Worm (Caenorhabditis elegans): Measurements from ENCODE around the gene T04A11.1.
"Not testable (repeated sequence)": the region's sequence is repeated elsewhere in the genome, so short reads cannot be mapped to it uniquely, and the experiment has no call there.

T04A11.1 gene

ce11 chrIV:12476942-12477341 lies at the start of gene T04A11.1:
Gene T04A11.1, minus strand, starts transcription at chrIV:12477042.
- not testable (repeated sequence) for TF ChIP-seq crh-2, snpc-4, lsy-2 (tag; optimal IDR thresholded peaks at IDR 0.05)

- TF ChIP-seq nhr-23 (tag; optimal IDR thresholded peaks at IDR 0.05): no peak
- TF ChIP-seq lin-39 (tag; optimal IDR thresholded peaks at IDR 0.05): no peak
- no peak for TF ChIP-seq unc-55 (GFP tag; optimal IDR thresholded peaks at IDR 0.05)
- TF ChIP-seq elt-3 (tag; optimal IDR thresholded peaks at IDR 0.05): no peak
- no peak for TF ChIP-seq Y55F3AM.14 (GFP tag; optimal IDR thresholded peaks at IDR 0.05)
- no peak for TF ChIP-seq unc-62 (GFP tag; optimal IDR thresholded peaks at IDR 0.05)
- no peak for TF ChIP-seq zag-1 (tag; optimal IDR thresholded peaks at IDR 0.05)
- TF ChIP-seq elt-1 (tag; optimal IDR thresholded peaks at IDR 0.05): no peak
- TF ChIP-seq nhr-6 (tag; optimal IDR thresholded peaks at IDR 0.05): no peak
- no peak for TF ChIP-seq lin-11 (tag; optimal IDR thresholded peaks at IDR 0.05)
- no peak for TF ChIP-seq mab-5 (tag; optimal IDR thresholded peaks at IDR 0.05)
- TF ChIP-seq skn-1 (tag; optimal IDR thresholded peaks at IDR 0.05): no peak
These were observed 48.6 kb upstream of the T04A11.1 start, which contains the start of gene eak-4 for ce11 chrIV:12525409-12525808. Gene eak-4, minus strand, starts transcription at chrIV:12525509.

ce11 chrIV:12522521-12522920 lies 45.7 kb upstream of the T04A11.1 start, which contains the start of gene sru-13:
Gene sru-13, minus strand, starts transcription at chrIV:12522621.
- TF ChIP-seq nhr-237 (tag; optimal IDR thresholded peaks at IDR 0.05): no peak
- no peak for TF ChIP-seq zag-1 (tag; optimal IDR thresholded peaks at IDR 0.05)
- no peak for TF ChIP-seq gmeb-1 (tag; optimal IDR thresholded peaks at IDR 0.05)
- TF ChIP-seq elt-3 (tag; optimal IDR thresholded peaks at IDR 0.05): no peak
- no peak for TF ChIP-seq lsy-2 (tag; optimal IDR thresholded peaks at IDR 0.05)
- no peak for TF ChIP-seq ztf-11 (tag; optimal IDR thresholded peaks at IDR 0.05)
- TF ChIP-seq nhr-21 (tag; optimal IDR thresholded peaks at IDR 0.05): no peak
- no peak for TF ChIP-seq sem-4 (tag; optimal IDR thresholded peaks at IDR 0.05)
- no peak for TF ChIP-seq snpc-4 (tag; optimal IDR thresholded peaks at IDR 0.05)
- no peak for TF ChIP-seq lin-13 (GFP tag; optimal IDR thresholded peaks at IDR 0.05)
- TF ChIP-seq Y55F3AM.14 (GFP tag; optimal IDR thresholded peaks at IDR 0.05): no peak
- no peak for TF ChIP-seq nhr-11 (tag; optimal IDR thresholded peaks at IDR 0.05)
- no peak for TF ChIP-seq ama-1 (optimal IDR thresholded peaks at IDR 0.05)
- TF ChIP-seq sma-3 (GFP tag; optimal IDR thresholded peaks at IDR 0.05): no peak
- TF ChIP-seq unc-39 (tag; optimal IDR thresholded peaks at IDR 0.05): no peak
- no peak for TF ChIP-seq mab-5 (tag; optimal IDR thresholded peaks at IDR 0.05)
- no peak for TF ChIP-seq ceh-16 (tag; optimal IDR thresholded peaks at IDR 0.05)
- no peak for TF ChIP-seq unc-55 (GFP tag; optimal IDR thresholded peaks at IDR 0.05)
- TF ChIP-seq egl-27 (tag; optimal IDR thresholded peaks at IDR 0.05): no peak
- TF ChIP-seq unc-62 (GFP tag; optimal IDR thresholded peaks at IDR 0.05): no peak

ce11 chrIV:12520150-12520549 lies 43.3 kb upstream of the T04A11.1 start, which contains the start of gene tsp-4:
Gene tsp-4, minus strand, starts transcription at chrIV:12520250.
- TF ChIP-seq skn-1 (tag; optimal IDR thresholded peaks at IDR 0.05) (no peak), F13H6.1 (tag; optimal IDR thresholded peaks at IDR 0.05) (no peak), ceh-16 (tag; optimal IDR thresholded peaks at IDR 0.05) (no peak), lin-39 (tag; optimal IDR thresholded peaks at IDR 0.05) (no peak), sma-9 (GFP tag; optimal IDR thresholded peaks at IDR 0.05) (no peak), sma-9 (tag; optimal IDR thresholded peaks at IDR 0.05) (no peak), lin-11 (tag; optimal IDR thresholded peaks at IDR 0.05) (no peak), nhr-11 (tag; optimal IDR thresholded peaks at IDR 0.05) (no peak), unc-62 (GFP tag; optimal IDR thresholded peaks at IDR 0.05) (no peak)

- TF ChIP-seq unc-39, mbf-1, egl-27 (tag; optimal IDR thresholded peaks at IDR 0.05): not testable (repeated sequence)
These were observed 28.6 kb upstream of the T04A11.1 start, which contains the start of gene sru-17 for ce11 chrIV:12505397-12505796. Gene sru-17, plus strand, starts transcription at chrIV:12505697.

- TF ChIP-seq unc-55 (GFP tag; optimal IDR thresholded peaks at IDR 0.05): no peak
These were observed 25.1 kb upstream of the T04A11.1 start, which contains the start of gene sru-18 for ce11 chrIV:12501956-12502355. Gene sru-18, plus strand, starts transcription at chrIV:12502256.

All from whole organism, L2 larva.